Fruit fly (Drosophila melanogaster) whole organism, pupa: Measurements from ENCODE around the gene CG31300.
A peak's percentile ranks its signal among the peaks of the same experiment; 100 is the strongest.

Source experiments
- CG10348 ChIP-seq: fragments of 200-800 bp; sonication (Bioruptor generic); IDR thresholded peaks from 2 replicates; pipeline ENCODE4 v1.3.6; 2022; ENCODE audit warnings: missing biosample characterization, missing genetic modification characterization
- CG12605 ChIP-seq: fragments of 200-800 bp; sonication (Bioruptor generic); IDR thresholded peaks from 2 replicates; pipeline ENCODE4 v1.3.6; 2022; ENCODE audit warnings: missing biosample characterization, missing genetic modification characterization
- CG14655 ChIP-seq: fragments of 200-800 bp; sonication (Bioruptor generic); optimal IDR thresholded peaks from 3 replicates; lab custom pipeline; 2017; ENCODE audit warnings: mild to moderate bottlenecking, missing biosample characterization, missing genetic modification reagents, missing genetic modification characterization
- CG15710 ChIP-seq: fragments of 200-800 bp; sonication (Bioruptor generic); optimal IDR thresholded peaks from 2 replicates; lab custom pipeline; 2018; ENCODE audit warnings: missing biosample characterization, mild to moderate bottlenecking, missing genetic modification characterization, moderate library complexity
- CG17806 ChIP-seq: fragments of 200-800 bp; sonication (Bioruptor generic); optimal IDR thresholded peaks from 2 replicates; lab custom pipeline; 2018; ENCODE audit warnings: missing biosample characterization, mild to moderate bottlenecking, missing genetic modification characterization, moderate library complexity
- CG32121 ChIP-seq: fragments of 200-800 bp; sonication (Bioruptor generic); IDR thresholded peaks from 2 replicates; pipeline ENCODE4 v1.3.6; 2022; ENCODE audit warnings: missing biosample characterization, missing genetic modification characterization
- CG34367 ChIP-seq: fragments of 200-800 bp; sonication (Bioruptor generic); optimal IDR thresholded peaks from 2 replicates; lab custom pipeline; 2018; ENCODE audit warnings: missing biosample characterization, mild to moderate bottlenecking, missing genetic modification characterization
- CG4496 ChIP-seq: fragments of 200-800 bp; sonication (Bioruptor generic); IDR thresholded peaks from 3 replicates; pipeline ENCODE4 v1.3.6; 2022; ENCODE audit warnings: missing biosample characterization, missing genetic modification characterization
- CG8159 ChIP-seq: fragments of 200-800 bp; sonication (Bioruptor generic); optimal IDR thresholded peaks from 3 replicates; lab custom pipeline; 2018; ENCODE audit warnings: missing biosample characterization, mild to moderate bottlenecking, missing genetic modification characterization, moderate library complexity
- CG8301 ChIP-seq: fragments of 200-800 bp; sonication (Bioruptor generic); optimal IDR thresholded peaks from 2 replicates; lab custom pipeline; 2018; ENCODE audit warnings: missing biosample characterization, mild to moderate bottlenecking, missing genetic modification characterization
- CG9948 ChIP-seq: fragments of 200-800 bp; sonication (Bioruptor generic); optimal IDR thresholded peaks from 2 replicates; lab custom pipeline; 2018; ENCODE audit warnings: missing biosample characterization, mild to moderate bottlenecking, missing genetic modification characterization, moderate library complexity
- D1 ChIP-seq: fragments of 200-800 bp; sonication (Bioruptor generic); optimal IDR thresholded peaks from 2 replicates; lab custom pipeline; 2018; ENCODE audit warnings: missing biosample characterization, mild to moderate bottlenecking, missing genetic modification characterization, moderate library complexity
- EcR ChIP-seq: fragments of 200-800 bp; sonication (Bioruptor generic); optimal IDR thresholded peaks from 3 replicates; lab custom pipeline; 2019; ENCODE audit warnings: missing biosample characterization, missing genetic modification characterization, mild to moderate bottlenecking, moderate library complexity, missing genetic modification reagents
- Ets98B ChIP-seq: fragments of 200-800 bp; sonication (Bioruptor generic); IDR thresholded peaks from 2 replicates; pipeline ENCODE4 v1.3.6; 2022; ENCODE audit warnings: missing biosample characterization, missing genetic modification characterization
- Pif1A ChIP-seq: fragments of 200-800 bp; sonication (Bioruptor generic); optimal IDR thresholded peaks from 3 replicates; lab custom pipeline; 2016; ENCODE audit warnings: missing biosample characterization, missing genetic modification characterization
- Pif1B ChIP-seq: fragments of 200-800 bp; sonication (Bioruptor generic); optimal IDR thresholded peaks from 3 replicates; lab custom pipeline; 2016; ENCODE audit warnings: missing biosample characterization, missing genetic modification characterization
- Snoo ChIP-seq: fragments of 200-800 bp; sonication (Bioruptor generic); optimal IDR thresholded peaks from 3 replicates; lab custom pipeline; 2017; ENCODE audit warnings: missing biosample characterization, mild to moderate bottlenecking, missing genetic modification characterization, inconsistent platforms
- fd96Ca ChIP-seq: fragments of 200-800 bp; sonication (Bioruptor generic); IDR thresholded peaks from 3 replicates; pipeline ENCODE4 v1.3.6; 2022; ENCODE audit warnings: missing biosample characterization, missing genetic modification characterization
- gl ChIP-seq: fragments of 200-800 bp; sonication (Bioruptor generic); optimal IDR thresholded peaks from 2 replicates; lab custom pipeline; 2018; ENCODE audit warnings: missing biosample characterization, mild to moderate bottlenecking, missing genetic modification characterization
- rn ChIP-seq: fragments of 200-800 bp; sonication (Bioruptor generic); IDR thresholded peaks from 2 replicates; pipeline ENCODE4 v1.3.6; 2022; ENCODE audit warnings: missing biosample characterization, missing genetic modification characterization

Gene CG31300

dm6 chr3R:25322657-25323056, 39.2 kb downstream of the CG31300 start, which contains the start of gene CG10562:
TSS of gene CG10562 (minus strand) at chr3R:25322757.
- TF ChIP-seq CG14655 (GFP tag; lab: Kevin White, UChicago) (no peak), CG32121 (GFP tag; lab: Robert Waterston, UW) (no peak), Pif1A (GFP tag; lab: Kevin White, UChicago) (no peak), CG34367 (no peak), fd96Ca (GFP tag; lab: Robert Waterston, UW) (no peak), EcR (GFP tag; lab: Kevin White, UChicago) (no peak), CG12605 (GFP tag; lab: Robert Waterston, UW) (no peak), CG9948 (tag; lab: Kevin White, UChicago) (no peak)

DNA sequence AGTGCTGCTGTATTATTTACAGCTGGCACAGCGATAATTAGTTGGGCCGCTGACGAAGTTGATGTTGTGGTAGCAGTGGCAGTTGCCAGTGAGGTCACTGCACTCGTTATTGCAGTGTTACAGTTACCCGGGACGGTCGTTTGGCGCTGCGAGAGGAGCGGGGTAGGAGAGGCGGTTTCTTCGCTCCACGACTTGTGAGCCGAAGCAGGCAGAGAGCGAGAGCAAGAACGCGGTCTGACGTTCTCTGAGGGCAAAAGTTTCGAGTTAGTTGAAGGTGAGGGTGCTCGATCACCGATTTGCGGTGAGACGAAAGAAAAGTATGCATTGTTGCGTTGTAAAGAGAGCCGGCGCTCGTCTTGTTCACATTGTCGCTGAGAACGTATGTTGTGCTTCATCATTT, 45.1 kb downstream of the CG31300 start:
- TF ChIP-seq Ets98B (GFP tag; lab: Robert Waterston, UW) = peak; percentile 47; the same call in 1 of the 2 replicates
- 0 out of 2 replicates have a peak, but pooled peaks have one; percentile 27 for TF ChIP-seq CG12605 (GFP tag; lab: Robert Waterston, UW)

- 0 out of 2 replicates have a peak, but pooled peaks have one; percentile 29 for TF ChIP-seq CG32121 (GFP tag; lab: Robert Waterston, UW)
- TF ChIP-seq CG8159 (tag; lab: Kevin White, UChicago) = no peak
- TF ChIP-seq Pif1B (GFP tag; lab: Kevin White, UChicago) = no peak
- TF ChIP-seq gl (tag; lab: Kevin White, UChicago) = no peak
- TF ChIP-seq CG17806 (tag; lab: Kevin White, UChicago) = no peak
- TF ChIP-seq Snoo = no peak
- TF ChIP-seq fd96Ca (GFP tag; lab: Robert Waterston, UW) = no peak
- peak; percentile 59; the same call in 2 of the 3 replicates for TF ChIP-seq CG4496 (GFP tag; lab: Robert Waterston, UW)
- 0 out of 2 replicates have a peak, but pooled peaks have one; percentile 20 for TF ChIP-seq CG12605 (GFP tag; lab: Robert Waterston, UW)
- no peak for TF ChIP-seq CG15710 (tag; lab: Kevin White, UChicago)
- peak; percentile 21; the same call in 1 of the 2 replicates for TF ChIP-seq Ets98B (GFP tag; lab: Robert Waterston, UW)
- TF ChIP-seq, all 21 proteins: peak for 4
Observed at dm6 chr3R:25329079-25329478, 45.7 kb downstream of the CG31300 start, which contains the start of gene CHKov1. TSS of gene CHKov1 (minus strand) at chr3R:25329316.

DNA sequence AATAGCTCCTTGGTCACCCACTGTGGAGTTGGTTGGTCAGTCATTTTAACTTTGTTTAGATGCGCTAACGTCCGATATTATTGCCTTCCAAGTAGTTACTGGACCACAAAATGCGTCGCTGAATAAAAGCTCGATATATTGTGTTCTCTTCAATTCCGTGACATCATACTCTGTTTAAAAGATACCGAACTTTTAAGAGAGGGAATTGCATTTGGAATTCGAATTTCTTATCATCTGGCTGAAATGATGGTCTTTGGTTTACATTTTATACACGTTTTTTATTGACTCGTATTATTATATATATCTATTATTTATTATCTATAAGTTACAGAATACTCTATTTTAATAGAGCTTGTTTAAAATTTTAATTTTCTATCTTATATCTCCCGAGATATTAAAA, 47.7 kb downstream of the CG31300 start, which contains the start of gene CHKov2:
CHKov2 (minus strand) TSS at position 101 of the 400 bp plus-strand sequence.
- no peak for TF ChIP-seq rn (GFP tag; lab: Robert Waterston, UW)
- no peak for TF ChIP-seq CG17806 (tag; lab: Kevin White, UChicago)
- no peak for TF ChIP-seq Snoo
- no peak for TF ChIP-seq CG12605 (GFP tag; lab: Robert Waterston, UW)
- TF ChIP-seq Pif1B (GFP tag; lab: Kevin White, UChicago) = no peak
- TF ChIP-seq CG10348 = no peak
- TF ChIP-seq CG34367 = no peak
- no peak for TF ChIP-seq CG8159 (tag; lab: Kevin White, UChicago)
- TF ChIP-seq Pif1A (GFP tag; lab: Kevin White, UChicago) = no peak
- TF ChIP-seq D1 (tag; lab: Kevin White, UChicago) = no peak
- TF ChIP-seq CG15710 (tag; lab: Kevin White, UChicago) = no peak
- no peak for TF ChIP-seq EcR (GFP tag; lab: Kevin White, UChicago)
- TF ChIP-seq CG32121 (GFP tag; lab: Robert Waterston, UW) = no peak
- no peak for TF ChIP-seq Ets98B (GFP tag; lab: Robert Waterston, UW)
- no peak for TF ChIP-seq CG9948 (tag; lab: Kevin White, UChicago)
- no peak for TF ChIP-seq CG8301 (tag; lab: Kevin White, UChicago)
- TF ChIP-seq gl (tag; lab: Kevin White, UChicago) = no peak
